Worm (Caenorhabditis elegans) whole organism, late embryonic: ENCODE measurements around the gene F54A3.5.
"Not testable (repeated sequence)": the region's sequence is repeated elsewhere in the genome, so short reads cannot be mapped to it uniquely, and the experiment has no call there.

Source experiments
- C08G9.2 ChIP-seq: sonication (generic microtip); optimal IDR thresholded peaks from 2 replicates; lab custom pipeline; 2016; ENCODE audit warnings: mild to moderate bottlenecking, missing genetic modification characterization, moderate library complexity, missing compliant biosample characterization
- F13H6.1 ChIP-seq: sonication (generic microtip); optimal IDR thresholded peaks from 2 replicates; lab custom pipeline; 2016; ENCODE audit warnings: missing genetic modification characterization, missing compliant biosample characterization
- K09A11.1 ChIP-seq: sonication (generic microtip); optimal IDR thresholded peaks from 2 replicates; lab custom pipeline; 2017; ENCODE audit warnings: antibody characterized with exemption, mild to moderate bottlenecking, missing genetic modification characterization, missing compliant biosample characterization; ENCODE audit not compliant: insufficient read depth
- Y22D7AL.16 ChIP-seq: sonication (generic microtip); optimal IDR thresholded peaks from 2 replicates; lab custom pipeline; 2016; ENCODE audit warnings: missing genetic modification characterization, missing compliant biosample characterization
- ahr-1 ChIP-seq: sonication (generic microtip); optimal IDR thresholded peaks from 2 replicates; lab custom pipeline; 2016; ENCODE audit warnings: missing genetic modification characterization, missing compliant biosample characterization
- ceh-24 ChIP-seq: sonication (generic microtip); optimal IDR thresholded peaks from 2 replicates; lab custom pipeline; 2016; ENCODE audit warnings: mild to moderate bottlenecking, missing genetic modification characterization, missing compliant biosample characterization
- ceh-30 ChIP-seq: fragments of 150-350 bp; optimal IDR thresholded peaks from 2 replicates; lab custom pipeline; 2014; ENCODE audit warnings: missing biosample characterization, missing genetic modification characterization
- ceh-31 ChIP-seq: sonication (generic microtip); optimal IDR thresholded peaks from 2 replicates; lab custom pipeline; 2016; ENCODE audit warnings: missing genetic modification characterization, missing compliant biosample characterization
- ceh-48 ChIP-seq: sonication (generic microtip); optimal IDR thresholded peaks from 2 replicates; lab custom pipeline; 2016; ENCODE audit warnings: missing genetic modification characterization, inconsistent platforms, missing compliant biosample characterization
- elt-2 ChIP-seq: sonication (generic microtip); optimal IDR thresholded peaks from 2 replicates; lab custom pipeline; 2016; ENCODE audit warnings: missing genetic modification reagents, missing genetic modification characterization, missing compliant biosample characterization
- elt-4 ChIP-seq: sonication (generic microtip); optimal IDR thresholded peaks from 2 replicates; lab custom pipeline; 2016; ENCODE audit warnings: missing genetic modification characterization, missing compliant biosample characterization
- ets-4 ChIP-seq: sonication (generic microtip); optimal IDR thresholded peaks from 2 replicates; lab custom pipeline; 2016; ENCODE audit warnings: missing genetic modification characterization, missing compliant biosample characterization
- eyg-1 ChIP-seq: sonication (generic microtip); optimal IDR thresholded peaks from 2 replicates; lab custom pipeline; 2016; ENCODE audit warnings: missing genotype, missing genetic modification characterization, missing compliant biosample characterization
- fkh-6 ChIP-seq: sonication (generic microtip); optimal IDR thresholded peaks from 2 replicates; lab custom pipeline; 2016; ENCODE audit warnings: missing genetic modification characterization, missing compliant biosample characterization
- gmeb-2 ChIP-seq: sonication (generic microtip); optimal IDR thresholded peaks from 2 replicates; lab custom pipeline; 2016; ENCODE audit warnings: missing genetic modification characterization, inconsistent platforms, missing compliant biosample characterization
- hlh-15 ChIP-seq: sonication (generic microtip); optimal IDR thresholded peaks from 2 replicates; lab custom pipeline; 2016; ENCODE audit warnings: missing genetic modification characterization, missing compliant biosample characterization
- hlh-30 ChIP-seq: sonication (generic microtip); optimal IDR thresholded peaks from 2 replicates; lab custom pipeline; 2017; ENCODE audit warnings: antibody characterized with exemption, missing genetic modification characterization, missing compliant biosample characterization; ENCODE audit not compliant: insufficient read depth
- lim-6 ChIP-seq: sonication (generic microtip); optimal IDR thresholded peaks from 2 replicates; lab custom pipeline; 2016; ENCODE audit warnings: missing genetic modification characterization, missing compliant biosample characterization
- nfya-1 ChIP-seq: sonication (generic microtip); optimal IDR thresholded peaks from 2 replicates; lab custom pipeline; 2017; ENCODE audit warnings: missing genetic modification characterization, mild to moderate bottlenecking, missing compliant biosample characterization, antibody characterized with exemption, moderate library complexity
- nhr-11 ChIP-seq: fragments of 150-350 bp; optimal IDR thresholded peaks from 2 replicates; lab custom pipeline; 2014; ENCODE audit warnings: missing biosample characterization, missing genetic modification characterization
- odd-2 ChIP-seq: sonication (generic microtip); optimal IDR thresholded peaks from 2 replicates; lab custom pipeline; 2017; ENCODE audit warnings: antibody characterized with exemption, mild to moderate bottlenecking, missing genetic modification characterization, missing compliant biosample characterization
- pag-3 ChIP-seq: sonication (generic microtip); optimal IDR thresholded peaks from 2 replicates; lab custom pipeline; 2016; ENCODE audit warnings: missing compliant biosample characterization, missing genetic modification characterization, borderline replicate concordance
- pat-9 ChIP-seq: fragments of 200-800 bp; sonication (Bioruptor generic); optimal IDR thresholded peaks from 2 replicates; lab custom pipeline; 2018; ENCODE audit warnings: mild to moderate bottlenecking, missing genetic modification characterization, moderate library complexity, missing compliant biosample characterization
- pax-1 ChIP-seq: fragments of 150-350 bp; optimal IDR thresholded peaks from 2 replicates; lab custom pipeline; 2014; ENCODE audit warnings: missing biosample characterization, missing genetic modification characterization
- pqm-1 ChIP-seq: sonication (generic microtip); optimal IDR thresholded peaks from 2 replicates; lab custom pipeline; 2016; ENCODE audit warnings: missing genetic modification characterization, missing compliant biosample characterization
- pros-1 ChIP-seq: fragments of 150-350 bp; optimal IDR thresholded peaks from 2 replicates; lab custom pipeline; 2014; ENCODE audit warnings: missing biosample characterization, missing genetic modification reagents, missing genetic modification characterization
- sdc-2 ChIP-seq: sonication (generic microtip); optimal IDR thresholded peaks from 2 replicates; lab custom pipeline; 2016; ENCODE audit warnings: missing genotype, missing genetic modification characterization, missing compliant biosample characterization
- sox-4 ChIP-seq: sonication (generic microtip); optimal IDR thresholded peaks from 2 replicates; lab custom pipeline; 2017; ENCODE audit warnings: mild to moderate bottlenecking, missing genetic modification characterization, inconsistent platforms, missing compliant biosample characterization
- tbx-2 ChIP-seq: sonication (generic microtip); optimal IDR thresholded peaks from 2 replicates; lab custom pipeline; 2016; ENCODE audit warnings: missing genetic modification characterization, missing compliant biosample characterization
- unc-42 ChIP-seq: sonication (generic microtip); optimal IDR thresholded peaks from 2 replicates; lab custom pipeline; 2016; ENCODE audit warnings: missing genotype, missing genetic modification characterization, missing compliant biosample characterization
- unc-55 ChIP-seq: sonication (generic microtip); optimal IDR thresholded peaks from 2 replicates; lab custom pipeline; 2017; ENCODE audit warnings: missing biosample characterization, missing genetic modification reagents, missing genetic modification characterization
- unc-86 ChIP-seq: sonication (generic microtip); optimal IDR thresholded peaks from 2 replicates; lab custom pipeline; 2016; ENCODE audit warnings: missing genetic modification characterization, missing compliant biosample characterization

F54A3.5 gene

DNA sequence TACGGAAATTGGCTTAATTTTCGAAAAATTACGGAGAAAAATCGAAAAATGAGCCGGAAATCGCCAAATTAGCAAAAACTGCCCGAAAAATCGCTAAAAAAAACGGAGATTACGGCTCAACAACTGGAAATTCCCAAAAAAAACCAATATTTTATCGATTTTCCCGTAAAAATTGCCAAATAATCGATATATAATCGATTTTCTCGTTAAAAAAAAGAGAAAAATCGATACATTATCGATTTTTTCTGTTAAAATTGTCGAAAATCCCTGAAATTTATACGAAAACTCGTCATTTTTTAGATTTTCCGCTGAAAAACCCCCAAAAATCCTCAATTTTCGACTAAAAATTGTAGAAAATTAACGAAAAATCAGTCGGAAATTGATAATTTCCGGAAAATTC is 10.8 kb upstream of the F54A3.5 start:
- TF ChIP-seq ceh-48 (tag; lab: Kevin White, UChicago): peak; percentile 1
- TF ChIP-seq pqm-1 (tag; lab: Kevin White, UChicago): no peak

- TF ChIP-seq fkh-6 (tag; lab: Kevin White, UChicago): no peak
- TF ChIP-seq pros-1 (tag; lab: Kevin White, UChicago): no peak
- TF ChIP-seq ceh-30 (tag; lab: Kevin White, UChicago): no peak
- no peak for TF ChIP-seq unc-86 (tag; lab: Kevin White, UChicago)
- TF ChIP-seq unc-55 (GFP tag; lab: Kevin White, UChicago): no peak
- TF ChIP-seq sdc-2 (tag; lab: Kevin White, UChicago): no peak
- TF ChIP-seq pax-1 (tag; lab: Kevin White, UChicago): no peak
- TF ChIP-seq ceh-24 (tag; lab: Kevin White, UChicago): no peak
- TF ChIP-seq Y22D7AL.16 (tag; lab: Kevin White, UChicago): no peak
- no peak for TF ChIP-seq sox-4 (tag; lab: Kevin White, UChicago)
Observed at ce11 chrII:2233240-2233639, 7.7 kb upstream of the F54A3.5 start, which contains the start of gene cct-3. Gene cct-3, plus strand, starts transcription at chrII:2233540.

ce11 chrII:2232429-2232828 is 6.9 kb upstream of the F54A3.5 start, which contains the start of gene F54A3.6:
Gene F54A3.6, minus strand, starts transcription at chrII:2232470.
- not testable (repeated sequence) for TF ChIP-seq nhr-11, F13H6.1, fkh-6 (tag; lab: Kevin White, UChicago)

ce11 chrII:2230368-2230767 is 4.9 kb upstream of the F54A3.5 start:
- TF ChIP-seq unc-55 (GFP tag; lab: Kevin White, UChicago): no peak
- TF ChIP-seq pat-9 (tag; lab: Kevin White, UChicago): no peak
- TF ChIP-seq hlh-30 (tag; lab: Kevin White, UChicago): no peak
- TF ChIP-seq ceh-31 (tag; lab: Kevin White, UChicago): no peak
- TF ChIP-seq ets-4 (tag; lab: Kevin White, UChicago): no peak
- TF ChIP-seq sdc-2 (tag; lab: Kevin White, UChicago): no peak
- TF ChIP-seq nfya-1 (tag; lab: Kevin White, UChicago): no peak
- TF ChIP-seq pag-3 (tag; lab: Kevin White, UChicago): no peak

ce11 chrII:2223467-2223866 is 2.0 kb downstream of the F54A3.5 start, which contains the start of gene cbs-2:
Gene cbs-2, minus strand, starts transcription at chrII:2223567.
- no peak for TF ChIP-seq elt-2 (tag; lab: Kevin White, UChicago)
- no peak for TF ChIP-seq odd-2 (tag; lab: Kevin White, UChicago)
- no peak for TF ChIP-seq Y22D7AL.16 (tag; lab: Kevin White, UChicago)
- no peak for TF ChIP-seq tbx-2 (tag; lab: Kevin White, UChicago)
- TF ChIP-seq K09A11.1 (tag; lab: Kevin White, UChicago): no peak
- no peak for TF ChIP-seq ahr-1 (tag; lab: Kevin White, UChicago)
- TF ChIP-seq pag-3 (tag; lab: Kevin White, UChicago): no peak
- TF ChIP-seq hlh-15 (tag; lab: Kevin White, UChicago): no peak
- no peak for TF ChIP-seq lim-6
- no peak for TF ChIP-seq unc-42
- TF ChIP-seq gmeb-2 (tag; lab: Kevin White, UChicago): no peak
- TF ChIP-seq C08G9.2 (tag; lab: Kevin White, UChicago): no peak
- TF ChIP-seq, all 69 proteins: peak for 0

DNA sequence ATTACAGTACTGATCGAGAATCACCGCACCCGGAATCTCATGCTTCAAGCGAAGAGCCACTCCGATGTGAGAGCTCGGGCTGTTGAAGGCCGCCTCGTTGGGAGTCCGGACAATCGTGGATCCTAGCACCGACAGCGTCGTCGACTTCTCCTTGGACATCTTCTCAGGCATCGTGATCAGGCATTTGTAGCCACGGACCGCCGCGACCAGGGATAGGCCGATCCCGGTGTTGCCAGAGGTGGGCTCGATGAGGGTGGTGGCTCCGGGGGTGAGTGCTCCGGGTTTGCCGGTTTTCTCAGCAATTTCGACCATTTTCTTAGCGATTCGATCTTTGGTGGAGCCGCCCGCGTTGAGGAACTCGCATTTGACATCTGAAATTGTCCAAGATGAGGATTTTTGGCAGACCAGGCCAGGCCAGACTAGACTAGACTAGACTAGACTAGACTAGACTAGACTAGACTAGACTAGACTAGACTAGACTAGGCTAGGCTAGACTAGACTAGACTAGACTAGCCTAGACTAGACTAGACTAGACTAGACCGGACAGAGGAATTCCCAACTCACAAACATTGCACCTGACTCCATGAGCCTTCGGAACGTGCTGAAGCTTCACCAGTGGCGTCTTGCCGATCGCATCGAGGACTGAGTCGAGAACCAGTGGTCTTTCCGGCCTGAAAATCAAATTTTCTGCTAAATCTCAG is 4.2 kb downstream of the F54A3.5 start:
- TF ChIP-seq eyg-1 (tag; lab: Kevin White, UChicago): no peak
- peak; percentile 100 for TF ChIP-seq ceh-30 (tag; lab: Kevin White, UChicago)
- no peak for TF ChIP-seq pqm-1 (tag; lab: Kevin White, UChicago)
- TF ChIP-seq elt-4: no peak
